Fruit fly (Drosophila melanogaster) whole organism, wandering third instar larva: ENCODE results near the gene Gr10a.

Experiments used
- Abd-B ChIP-seq: fragments of >200 bp; optimal IDR thresholded peaks from 2 replicates; lab custom pipeline; 2017; ENCODE audit warnings: missing biosample characterization, missing genetic modification characterization
- CG9705 ChIP-seq: fragments of 200-800 bp; sonication (Bioruptor generic); optimal IDR thresholded peaks from 2 replicates; lab custom pipeline; 2018; ENCODE audit warnings: missing biosample characterization, mild to moderate bottlenecking, missing genetic modification characterization
- CrebA ChIP-seq: fragments of 200-800 bp; sonication (Bioruptor generic); optimal IDR thresholded peaks from 2 replicates; lab custom pipeline; 2016; ENCODE audit warnings: missing biosample characterization, mild to moderate bottlenecking, missing genetic modification characterization, borderline replicate concordance
- Dfd ChIP-seq: fragments of >200 bp; optimal IDR thresholded peaks from 2 replicates; lab custom pipeline; 2017; ENCODE audit warnings: missing biosample characterization, missing genetic modification characterization
- Dif ChIP-seq: fragments of 200-275, 200-300 bp; sonication (Bioruptor generic); optimal IDR thresholded peaks from 2 replicates; lab custom pipeline; 2018; ENCODE audit warnings: missing biosample characterization, missing genetic modification characterization; ENCODE audit not compliant: partially characterized antibody
- GATAd ChIP-seq: sonication (Bioruptor generic); optimal IDR thresholded peaks from 2 replicates; lab custom pipeline; 2016; ENCODE audit warnings: missing biosample characterization, missing genetic modification characterization
- HLH106 ChIP-seq: fragments of 200-800 bp; optimal IDR thresholded peaks from 3 replicates; lab custom pipeline; 2019; ENCODE audit warnings: missing biosample characterization, mild to moderate bottlenecking, missing genetic modification characterization, moderate library complexity
- Hnf4 ChIP-seq: fragments of 200-800 bp; sonication (Bioruptor generic); optimal IDR thresholded peaks from 2 replicates; lab custom pipeline; 2016; ENCODE audit warnings: missing biosample characterization, mild to moderate bottlenecking, missing genetic modification characterization
- Hr83 ChIP-seq: fragments of 200-300 bp; sonication (Bioruptor generic); optimal IDR thresholded peaks from 2 replicates; lab custom pipeline; 2016; ENCODE audit warnings: missing biosample characterization, mild to moderate bottlenecking, missing genetic modification characterization, moderate library complexity; ENCODE audit not compliant: poor library complexity, severe bottlenecking
- Jra ChIP-seq: sonication (Bioruptor generic); optimal IDR thresholded peaks from 2 replicates; lab custom pipeline; 2016; ENCODE audit warnings: missing biosample characterization, missing genetic modification characterization
- Mio ChIP-seq: sonication (Bioruptor generic); optimal IDR thresholded peaks from 2 replicates; lab custom pipeline; 2016; ENCODE audit warnings: missing biosample characterization, missing genetic modification characterization
- Myc ChIP-seq: fragments of >200 bp; optimal IDR thresholded peaks from 2 replicates; lab custom pipeline; 2017
- N ChIP-seq: fragments of >200 bp; optimal IDR thresholded peaks from 2 replicates; lab custom pipeline; 2018; ENCODE audit warnings: missing biosample characterization, missing external identifiers, missing genetic modification characterization
- OdsH ChIP-seq: fragments of 200-800 bp; sonication (Bioruptor generic); optimal IDR thresholded peaks from 2 replicates; lab custom pipeline; 2016; ENCODE audit warnings: missing biosample characterization, mild to moderate bottlenecking, missing genetic modification characterization
- Sp1 ChIP-seq: fragments of 200-800 bp; sonication (Bioruptor generic); optimal IDR thresholded peaks from 3 replicates; lab custom pipeline; 2019; ENCODE audit warnings: missing biosample characterization, mild to moderate bottlenecking, missing genetic modification characterization, moderate library complexity
- Vsx2 ChIP-seq: fragments of 200-300, 225-300 bp; sonication (Bioruptor generic); optimal IDR thresholded peaks from 2 replicates; lab custom pipeline; 2018; ENCODE audit warnings: missing biosample characterization, missing genetic modification characterization; ENCODE audit not compliant: partially characterized antibody
- br ChIP-seq: fragments of 200-800 bp; sonication (Bioruptor generic); optimal IDR thresholded peaks from 2 replicates; lab custom pipeline; 2016; ENCODE audit warnings: missing biosample characterization, missing genetic modification characterization
- brk ChIP-seq: fragments of 200-800 bp; sonication (Bioruptor generic); optimal IDR thresholded peaks from 2 replicates; lab custom pipeline; 2016; ENCODE audit warnings: missing biosample characterization, mild to moderate bottlenecking, missing genetic modification characterization
- dl ChIP-seq, 2 experiments: fragments of 175-275, 200-275 bp in 1 of 2; fragments of 200-275 bp in 1 of 2; sonication (Bioruptor generic); optimal IDR thresholded peaks; lab custom pipeline; 2018; ENCODE audit warnings: mild to moderate bottlenecking in 2 of 2, missing biosample characterization in 2 of 2, missing genetic modification characterization in 2 of 2, moderate library complexity in 2 of 2; ENCODE audit not compliant: partially characterized antibody in 2 of 2, insufficient read depth in 1 of 2
- ey ChIP-seq: fragments of 200-800 bp; sonication (Bioruptor generic); optimal IDR thresholded peaks from 2 replicates; lab custom pipeline; 2016; ENCODE audit warnings: missing biosample characterization, missing genetic modification characterization
- foxo ChIP-seq, 2 experiments: fragments of 200-800 bp; sonication (Bioruptor generic); optimal IDR thresholded peaks; 2 replicates in 1 of 2; 3 replicates in 1 of 2; lab custom pipeline; 2016 to 2017; ENCODE audit warnings: missing biosample characterization in 2 of 2, missing genetic modification characterization in 2 of 2
- fru ChIP-seq: fragments of 200-800 bp; sonication (Bioruptor generic); optimal IDR thresholded peaks from 3 replicates; lab custom pipeline; 2016; ENCODE audit warnings: missing biosample characterization, mild to moderate bottlenecking, missing genetic modification characterization
- h ChIP-seq: fragments of 200-800 bp; sonication (Bioruptor generic); optimal IDR thresholded peaks from 3 replicates; lab custom pipeline; 2016; ENCODE audit warnings: missing biosample characterization, mild to moderate bottlenecking, missing genetic modification characterization
- jim ChIP-seq: fragments of 175-275, 200-325 bp; sonication (Bioruptor generic); optimal IDR thresholded peaks from 2 replicates; lab custom pipeline; 2016; ENCODE audit warnings: missing biosample characterization, mild to moderate bottlenecking, missing genetic modification characterization
- lola ChIP-seq: fragments of >200 bp; optimal IDR thresholded peaks from 2 replicates; lab custom pipeline; 2017; ENCODE audit warnings: missing biosample characterization, missing genetic modification characterization
- pan ChIP-seq: fragments of >200 bp; optimal IDR thresholded peaks from 2 replicates; lab custom pipeline; 2017
- psq ChIP-seq: fragments of 200-800 bp; sonication (Bioruptor generic); optimal IDR thresholded peaks from 3 replicates; lab custom pipeline; 2017; ENCODE audit warnings: missing biosample characterization, mild to moderate bottlenecking, missing genetic modification characterization, moderate library complexity
- rgr ChIP-seq: fragments of 200-800 bp; sonication (Bioruptor generic); optimal IDR thresholded peaks from 3 replicates; lab custom pipeline; 2016; ENCODE audit warnings: missing biosample characterization, mild to moderate bottlenecking, missing genetic modification characterization
- sage ChIP-seq: fragments of 200-800 bp; sonication (Bioruptor generic); optimal IDR thresholded peaks from 2 replicates; lab custom pipeline; 2016; ENCODE audit warnings: missing biosample characterization, mild to moderate bottlenecking, missing genetic modification characterization
- sv ChIP-seq: fragments of 200-800 bp; sonication (Bioruptor generic); optimal IDR thresholded peaks from 3 replicates; lab custom pipeline; 2016; ENCODE audit warnings: missing biosample characterization, missing genetic modification characterization
- tai ChIP-seq: sonication (Bioruptor generic); optimal IDR thresholded peaks from 2 replicates; lab custom pipeline; 2016; ENCODE audit warnings: missing biosample characterization, missing genetic modification characterization
- usp ChIP-seq: fragments of >200 bp; optimal IDR thresholded peaks from 2 replicates; lab custom pipeline; 2017; ENCODE audit warnings: missing biosample characterization, missing genetic modification characterization
- woc ChIP-seq: sonication (Bioruptor generic); optimal IDR thresholded peaks from 2 replicates; lab custom pipeline; 2016; ENCODE audit warnings: missing biosample characterization, mild to moderate bottlenecking, missing genetic modification characterization

The Gr10a gene

dm6 chrX:11378388-11378787, 38.8 kb downstream of the Gr10a start:
- TF ChIP-seq Sp1 (GFP tag; lab: Kevin White, UChicago) (no peak), Dfd (GFP tag; lab: Kevin White, UChicago) (no peak), tai (no peak), pan (lab: Kevin White, UChicago) (no peak), Jra (GFP tag; lab: Kevin White, UChicago) (no peak), Hr83 (GFP tag; lab: Kevin White, UChicago) (no peak), Mio (no peak), woc (GFP tag; lab: Kevin White, UChicago) (no peak), HLH106 (no peak), OdsH (GFP tag; lab: Kevin White, UChicago) (no peak), N (GFP tag; lab: Kevin White, UChicago) (no peak), Myc (lab: Kevin White, UChicago) (no peak), brk (no peak), Hnf4 (GFP tag; lab: Kevin White, UChicago) (no peak)

- no peak for TF ChIP-seq Mio
- no peak for TF ChIP-seq Dif (GFP tag; lab: Kevin White, UChicago)
- no peak for TF ChIP-seq tai
Measured at dm6 chrX:11374320-11374719, 42.9 kb downstream of the Gr10a start.

dm6 chrX:11372764-11373712, 44.2 kb downstream of the Gr10a start:
- TF ChIP-seq h (GFP tag; lab: Kevin White, UChicago) (no peak), CG9705 (no peak), Sp1 (GFP tag; lab: Kevin White, UChicago) (no peak), lola (GFP tag; lab: Kevin White, UChicago) (no peak), Mio (no peak), HLH106 (peak; percentile 24), ey (GFP tag; lab: Kevin White, UChicago) (no peak), sage (GFP tag; lab: Kevin White, UChicago) (no peak)

dm6 chrX:11371613-11372012, 45.6 kb downstream of the Gr10a start:
- no peak for TF ChIP-seq pan (lab: Kevin White, UChicago)
- no peak for TF ChIP-seq lola (GFP tag; lab: Kevin White, UChicago)
- TF ChIP-seq GATAd (GFP tag; lab: Kevin White, UChicago) = no peak
- TF ChIP-seq CrebA (GFP tag; lab: Kevin White, UChicago) = no peak
- no peak for TF ChIP-seq h (GFP tag; lab: Kevin White, UChicago)
- TF ChIP-seq fru (GFP tag; lab: Kevin White, UChicago) = no peak
- no peak for TF ChIP-seq dl (GFP tag; optimal IDR thresholded peaks at IDR 0.05; lab: Kevin White, UChicago; ENCODE audit: insufficient read depth in 1 of 2, partially characterized antibody in 2 of 2)
- no peak for TF ChIP-seq psq
- no peak for TF ChIP-seq Sp1 (GFP tag; lab: Kevin White, UChicago)
- TF ChIP-seq Jra (GFP tag; lab: Kevin White, UChicago) = no peak

dm6 chrX:11370792-11371191, 46.4 kb downstream of the Gr10a start:
- no peak for TF ChIP-seq usp (GFP tag; lab: Kevin White, UChicago)
- TF ChIP-seq foxo (GFP tag; optimal IDR thresholded peaks at IDR 0.05; lab: Kevin White, UChicago) = peak in 1 of 2 experiments; percentile 40
- peak; percentile 36 for TF ChIP-seq HLH106
- TF ChIP-seq fru (GFP tag; lab: Kevin White, UChicago) = peak; percentile 26
- TF ChIP-seq ey (GFP tag; lab: Kevin White, UChicago) = no peak

dm6 chrX:11369374-11369773, 47.8 kb downstream of the Gr10a start, which contains the start of gene dlg1:
TSS of gene dlg1 (plus strand) at chrX:11369665.
- TF ChIP-seq ey (GFP tag; lab: Kevin White, UChicago) (no peak), Abd-B (no peak), br (GFP tag; lab: Kevin White, UChicago) (no peak), rgr (GFP tag; lab: Kevin White, UChicago) (no peak), Hnf4 (GFP tag; lab: Kevin White, UChicago) (no peak), jim (GFP tag; lab: Kevin White, UChicago) (no peak), dl (GFP tag; optimal IDR thresholded peaks at IDR 0.05; lab: Kevin White, UChicago; ENCODE audit: insufficient read depth in 1 of 2, partially characterized antibody in 2 of 2) (no peak), Hr83 (GFP tag; lab: Kevin White, UChicago) (no peak), sv (GFP tag; lab: Kevin White, UChicago) (no peak), N (GFP tag; lab: Kevin White, UChicago) (no peak), Jra (GFP tag; lab: Kevin White, UChicago) (no peak), Vsx2 (no peak)
